Fruit fly (Drosophila melanogaster): ENCODE measurements around the gene CG1695.

Gene CG1695

DNA sequence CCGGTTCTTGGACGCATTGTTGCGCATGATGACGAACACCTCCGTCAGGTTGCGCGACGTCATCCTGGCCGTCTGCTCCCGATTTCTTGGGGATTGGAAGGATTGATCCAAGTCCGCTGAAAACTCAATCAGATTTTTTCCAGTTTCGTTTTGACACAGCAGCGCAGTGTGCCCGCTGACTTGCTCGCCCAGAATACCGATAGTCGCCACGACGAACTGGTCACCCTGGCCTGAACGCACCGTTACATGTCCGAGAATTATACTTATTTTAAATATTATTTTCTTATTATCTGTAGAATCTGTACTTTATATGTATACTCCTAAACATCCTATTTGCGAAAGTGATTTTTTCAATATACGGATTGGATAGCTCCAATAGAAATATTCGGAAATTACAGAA lies 40.2 kb upstream of the CG1695 start, which contains the start of gene Syx16:
Gene Syx16, minus strand, starts transcription at position 172 of the 400 bp plus-strand sequence.
- peak; percentile 29 for TF ChIP-seq achi (GFP tag; optimal IDR thresholded peaks at IDR 0.05)
- no peak for TF ChIP-seq Smox (GFP tag; optimal IDR thresholded peaks at IDR 0.05)
- no peak for TF ChIP-seq cyc (GFP tag; optimal IDR thresholded peaks at IDR 0.05)
- no peak for TF ChIP-seq CG7368 (GFP tag; optimal IDR thresholded peaks at IDR 0.05)

dm6 chrX:20394066-20394913 lies 39.5 kb upstream of the CG1695 start, which contains the start of gene HERC2:
TSS of gene HERC2 (plus strand) at chrX:20394395.
- no peak for TF ChIP-seq OdsH (GFP tag; optimal IDR thresholded peaks at IDR 0.05)
- TF ChIP-seq svp (GFP tag): peak; percentile 80
- TF ChIP-seq cyc (GFP tag; optimal IDR thresholded peaks at IDR 0.05): peak; percentile 71
- no peak for TF ChIP-seq ss (GFP tag; optimal IDR thresholded peaks at IDR 0.05)
- TF ChIP-seq CG6163 (GFP tag; IDR thresholded peaks at IDR 0.05): peak; percentile 51; the same call in 2 of the 3 replicates
- TF ChIP-seq CG11294 (GFP tag; IDR thresholded peaks at IDR 0.05): no peak; the same call in 1 of the 2 replicates
- no peak for TF ChIP-seq CG6854 (GFP tag; optimal IDR thresholded peaks at IDR 0.05)
- TF ChIP-seq acj6 (GFP tag; optimal IDR thresholded peaks at IDR 0.05): no peak
- TF ChIP-seq Sox14 (GFP tag; optimal IDR thresholded peaks at IDR 0.05): peak; percentile 24
- TF ChIP-seq CG4318 (GFP tag; optimal IDR thresholded peaks at IDR 0.05): no peak
- TF ChIP-seq CG6808 (GFP tag; optimal IDR thresholded peaks at IDR 0.05): no peak
- TF ChIP-seq CG8319 (GFP tag; optimal IDR thresholded peaks at IDR 0.05): no peak
- TF ChIP-seq CG8119 (GFP tag; IDR thresholded peaks at IDR 0.05): no peak
- TF ChIP-seq CG10631 (GFP tag; optimal IDR thresholded peaks at IDR 0.05): no peak
- no peak for TF ChIP-seq CG3919 (GFP tag; optimal IDR thresholded peaks at IDR 0.05)
- TF ChIP-seq vri (GFP tag; optimal IDR thresholded peaks at IDR 0.05): no peak
- TF ChIP-seq CG15336 (GFP tag; IDR thresholded peaks at IDR 0.05): peak; percentile 35; the same call in 1 of the 2 replicates
- TF ChIP-seq Hr38 (GFP tag; optimal IDR thresholded peaks at IDR 0.05): no peak
- peak; percentile 70 for TF ChIP-seq Hr39 (GFP tag; optimal IDR thresholded peaks at IDR 0.05)
- TF ChIP-seq CG31627 (GFP tag; optimal IDR thresholded peaks at IDR 0.05): peak; percentile 64
- no peak for TF ChIP-seq CG16779 (tag; optimal IDR thresholded peaks at IDR 0.05)
- no peak for TF ChIP-seq fd85E (GFP tag; optimal IDR thresholded peaks at IDR 0.05)
- TF ChIP-seq pdm3 (GFP tag; optimal IDR thresholded peaks at IDR 0.05): peak; percentile 67
- peak; percentile 59 for TF ChIP-seq Ets21C (GFP tag; optimal IDR thresholded peaks at IDR 0.05)
- peak; percentile 37; the same call in 1 of the 2 replicates for TF ChIP-seq Gug (GFP tag; IDR thresholded peaks at IDR 0.05)
- TF ChIP-seq dac (GFP tag; optimal IDR thresholded peaks at IDR 0.05): no peak
- no peak for TF ChIP-seq Eip93F (GFP tag; optimal IDR thresholded peaks at IDR 0.05)
- peak; percentile 62 for TF ChIP-seq topi (GFP tag; optimal IDR thresholded peaks at IDR 0.05)
- TF ChIP-seq CG3032 (tag; optimal IDR thresholded peaks at IDR 0.05): peak; percentile 45
- TF ChIP-seq Lpt (GFP tag; optimal IDR thresholded peaks at IDR 0.05): no peak
- TF ChIP-seq Hr4 (GFP tag; optimal IDR thresholded peaks at IDR 0.05): no peak
- TF ChIP-seq Eip75B (GFP tag; optimal IDR thresholded peaks at IDR 0.05): peak; percentile 49
- TF ChIP-seq CG1621 (tag; optimal IDR thresholded peaks at IDR 0.05): no peak
- no peak for TF ChIP-seq spab (GFP tag; optimal IDR thresholded peaks at IDR 0.05)
- TF ChIP-seq CG34406 (GFP tag; optimal IDR thresholded peaks at IDR 0.05): peak; percentile 7
- no peak for TF ChIP-seq Blimp-1 (GFP tag; optimal IDR thresholded peaks at IDR 0.05)
- TF ChIP-seq CG11902 (GFP tag; optimal IDR thresholded peaks at IDR 0.05): peak; percentile 18
- TF ChIP-seq fkh (GFP tag; optimal IDR thresholded peaks at IDR 0.05): no peak
- TF ChIP-seq CG7368 (GFP tag; optimal IDR thresholded peaks at IDR 0.05): no peak
- peak; percentile 87 for TF ChIP-seq Eip78C (GFP tag)
- TF ChIP-seq salr (GFP tag; optimal IDR thresholded peaks at IDR 0.05): no peak
- TF ChIP-seq esn (GFP tag; optimal IDR thresholded peaks at IDR 0.05): peak; percentile 53
- TF ChIP-seq Smox (GFP tag; optimal IDR thresholded peaks at IDR 0.05): peak; percentile 56
- TF ChIP-seq CG32006 (GFP tag; optimal IDR thresholded peaks at IDR 0.05): no peak
- no peak for TF ChIP-seq CG6792 (GFP tag; optimal IDR thresholded peaks at IDR 0.05)
- peak; percentile 33 for TF ChIP-seq Ets96B (tag; optimal IDR thresholded peaks at IDR 0.05)
- TF ChIP-seq dsx (GFP tag; optimal IDR thresholded peaks at IDR 0.05; ENCODE audit: poor library complexity, severe bottlenecking): no peak

Data from whole organism, prepupa.